Fruit fly (Drosophila melanogaster) whole organism, adult: ENCODE results near the gene CG1750.

Experiments
- CG12768 ChIP-seq: fragments of 200-800 bp; sonication (Bioruptor generic); optimal IDR thresholded peaks from 2 replicates; lab custom pipeline; 2017; ENCODE audit warnings: missing biosample characterization, missing genetic modification characterization, mild to moderate bottlenecking, moderate library complexity, missing genetic modification reagents
- CG1620 ChIP-seq: fragments of 200-800 bp; sonication (Bioruptor generic); optimal IDR thresholded peaks from 2 replicates; lab custom pipeline; 2016; ENCODE audit warnings: missing biosample characterization, missing genetic modification characterization
- CG33017 ChIP-seq: fragments of 200-800 bp; sonication (Bioruptor generic); optimal IDR thresholded peaks from 2 replicates; lab custom pipeline; 2018; ENCODE audit warnings: missing biosample characterization, mild to moderate bottlenecking, missing genetic modification characterization, moderate library complexity
- cic ChIP-seq: fragments of 200-800 bp; sonication (Bioruptor generic); optimal IDR thresholded peaks from 2 replicates; lab custom pipeline; 2017; ENCODE audit warnings: missing biosample characterization, mild to moderate bottlenecking, missing genetic modification characterization, moderate library complexity
- cnc ChIP-seq, 2 experiments: fragments of >200 bp; optimal IDR thresholded peaks; 2 replicates each; lab custom pipeline; 2017
- ovo ChIP-seq: fragments of 200-800 bp; sonication (Bioruptor generic); optimal IDR thresholded peaks from 2 replicates; lab custom pipeline; 2016; ENCODE audit warnings: missing biosample characterization, missing genetic modification characterization

DNA sequence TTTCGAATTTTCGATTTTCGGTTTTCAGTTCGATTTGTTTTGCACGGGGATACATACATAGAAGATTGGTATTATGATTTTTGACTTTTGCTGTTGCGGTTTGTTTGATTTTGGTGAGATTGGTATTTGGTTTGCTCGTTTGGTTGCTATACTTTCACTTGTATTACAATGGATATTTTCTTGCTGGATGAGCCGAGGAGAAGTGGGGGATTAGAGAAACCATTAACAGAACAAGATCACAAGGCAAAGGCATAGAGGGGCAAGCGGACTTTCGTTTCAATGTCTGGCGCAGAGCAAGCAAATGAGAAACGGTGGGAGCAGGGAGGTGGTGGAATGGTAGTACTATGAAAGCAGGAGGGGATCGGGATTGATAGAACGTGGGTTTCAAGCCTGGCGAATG is 22.5 kb downstream of the CG1750 start, which contains the start of gene CG15563:
- TF ChIP-seq cnc (optimal IDR thresholded peaks at IDR 0.05; lab: Kevin White, UChicago) (no peak), cic (no peak), CG33017 (tag; lab: Kevin White, UChicago) (no peak), ovo (GFP tag; lab: Kevin White, UChicago) (no peak), CG12768 (GFP tag; lab: Kevin White, UChicago) (no peak), CG1620 (GFP tag; lab: Kevin White, UChicago) (no peak)
